Worm (Caenorhabditis elegans): ENCODE results near the gene Y77E11A.23.

DNA sequence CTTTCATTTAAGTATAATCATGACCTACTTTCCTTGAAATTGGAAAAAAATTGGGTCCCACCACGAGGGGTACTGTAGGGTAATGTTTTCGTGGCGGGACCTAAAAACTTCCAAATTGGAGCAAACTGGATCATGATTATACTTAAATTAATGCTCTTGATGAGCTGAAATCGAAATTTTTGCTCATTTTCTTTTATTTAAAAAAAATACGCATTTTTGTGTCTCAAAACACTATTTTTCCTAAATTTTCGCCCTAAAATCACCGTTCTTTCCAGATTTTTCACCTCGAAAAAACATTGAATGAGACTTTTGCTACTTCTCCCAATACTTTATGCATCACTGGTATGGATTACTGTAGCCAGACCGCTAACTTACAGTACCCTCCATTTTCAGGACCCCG lies 23.9 kb downstream of the Y77E11A.23 start, which contains the start of gene spp-31:
- TF ChIP-seq tab-1 (GFP tag; IDR thresholded peaks at IDR 0.05) (no peak), flt-1 (GFP tag; IDR thresholded peaks at IDR 0.05) (no peak), ref-1 (GFP tag; conservative IDR thresholded peaks at IDR 0.05) (no peak), ztf-29 (GFP tag; IDR thresholded peaks at IDR 0.05) (no peak), ztf-23 (GFP tag; IDR thresholded peaks at IDR 0.05) (no peak), T22C8.4 (GFP tag; IDR thresholded peaks at IDR 0.05) (no peak), med-1 (GFP tag; optimal IDR thresholded peaks at IDR 0.05; ENCODE audit: insufficient read depth) (no peak), cog-1 (tag; optimal IDR thresholded peaks at IDR 0.05) (no peak)

Measured in whole organism, midembryonic.